Worm (Caenorhabditis elegans): ENCODE measurements around the gene C43F9.7.

The C43F9.7 gene

DNA sequence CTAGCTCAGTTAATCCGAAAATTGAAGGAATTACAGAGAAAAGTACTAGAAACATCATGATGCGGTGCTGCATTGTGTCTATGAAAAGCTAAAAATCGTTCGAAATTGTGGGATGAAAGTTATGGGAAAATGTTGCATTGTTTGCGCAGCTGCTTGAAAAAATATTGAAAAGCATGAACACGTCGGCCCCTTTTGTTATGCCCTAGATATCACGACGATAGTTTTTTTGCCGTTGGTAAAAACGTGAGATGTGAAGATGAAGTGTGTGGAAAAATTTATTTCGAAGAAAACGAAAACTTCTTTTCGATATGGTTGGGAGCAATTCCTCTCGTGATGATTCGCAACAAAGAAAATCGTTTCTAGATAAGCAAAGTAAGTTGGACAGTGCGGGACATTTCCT is 2.8 kb downstream of the C43F9.7 start, which contains the start of the genes C43F9.5 and nkb-2:
C43F9.5 (minus strand) TSS at position 101 of the 400 bp plus-strand sequence.
nkb-2 (plus strand) TSS at position 277 of the 400 bp plus-strand sequence.
- TF ChIP-seq nhr-28 (tag; optimal IDR thresholded peaks at IDR 0.05) (no peak), aly-2 (tag; optimal IDR thresholded peaks at IDR 0.05) (no peak), fkh-10 (GFP tag; optimal IDR thresholded peaks at IDR 0.05) (no peak), nhr-77 (tag; optimal IDR thresholded peaks at IDR 0.05) (no peak), elt-1 (tag; optimal IDR thresholded peaks at IDR 0.05) (no peak)

DNA sequence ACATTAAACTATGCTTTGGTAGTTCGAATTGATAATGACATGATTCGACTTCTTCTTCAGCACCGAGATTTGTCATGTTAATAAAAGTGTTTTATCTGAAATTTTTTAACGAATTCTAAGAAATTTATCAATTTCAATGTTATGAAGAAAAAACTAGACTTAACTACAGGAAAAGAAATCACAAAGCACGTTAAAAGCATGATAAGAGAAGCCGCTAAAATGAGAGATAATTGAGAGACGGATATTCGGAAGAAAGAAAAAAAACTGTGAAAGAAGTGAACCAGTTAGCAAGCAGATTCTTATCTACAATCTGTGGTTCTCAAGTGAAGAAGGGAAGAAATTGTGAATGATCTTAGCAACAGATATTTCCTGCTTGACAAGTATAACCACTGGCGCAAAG is 4.4 kb downstream of the C43F9.7 start, which contains the start of gene C43F9.4:
C43F9.4 (minus strand) TSS at position 101 of the 400 bp plus-strand sequence.
- TF ChIP-seq ZK546.5 (tag; optimal IDR thresholded peaks at IDR 0.05) = no peak
- no peak for TF ChIP-seq ceh-82 (tag; optimal IDR thresholded peaks at IDR 0.05)
- no peak for TF ChIP-seq nhr-25 (tag; optimal IDR thresholded peaks at IDR 0.05)
- no peak for TF ChIP-seq nhr-67 (tag; optimal IDR thresholded peaks at IDR 0.05)
- TF ChIP-seq hmg-11 (tag; optimal IDR thresholded peaks at IDR 0.05) = no peak
- no peak for TF ChIP-seq egl-27 (tag; optimal IDR thresholded peaks at IDR 0.05)
- no peak for TF ChIP-seq mml-1 (tag; optimal IDR thresholded peaks at IDR 0.05)
- no peak for TF ChIP-seq sea-2 (GFP tag; optimal IDR thresholded peaks at IDR 0.05)

DNA sequence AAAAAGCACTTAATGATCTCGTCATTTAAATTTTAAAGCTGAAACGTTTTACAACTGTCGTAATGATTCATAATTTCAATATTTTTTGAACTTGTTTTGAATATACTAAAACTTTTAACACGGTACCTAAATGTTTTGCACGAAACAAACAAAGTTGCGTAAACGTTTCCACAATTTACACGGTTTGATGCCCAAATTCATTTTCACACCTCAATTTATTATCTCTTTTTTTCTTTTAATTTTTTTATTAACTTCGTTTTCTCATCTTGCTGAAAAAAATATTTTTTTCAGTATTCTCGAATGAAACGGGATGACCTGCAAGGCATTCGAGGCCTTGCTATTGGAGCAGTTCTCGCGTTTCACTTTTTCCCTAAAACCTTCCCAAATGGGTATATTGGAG is 9.2 kb downstream of the C43F9.7 start, which contains the start of gene oac-8:
oac-8 (plus strand) TSS at position 301 of the 400 bp plus-strand sequence.
- TF ChIP-seq nhr-23 (tag; optimal IDR thresholded peaks at IDR 0.05) = no peak
- TF ChIP-seq fkh-2 (tag; optimal IDR thresholded peaks at IDR 0.05) = no peak
- no peak for TF ChIP-seq ztf-4 (tag; optimal IDR thresholded peaks at IDR 0.05)
- TF ChIP-seq jun-1 (tag; optimal IDR thresholded peaks at IDR 0.05) = no peak
- no peak for TF ChIP-seq pha-4 (tag; optimal IDR thresholded peaks at IDR 0.05)
- no peak for TF ChIP-seq nhr-25 (tag; optimal IDR thresholded peaks at IDR 0.05)
- TF ChIP-seq elt-1 (tag; optimal IDR thresholded peaks at IDR 0.05) = no peak
- TF ChIP-seq nfya-1 (tag; optimal IDR thresholded peaks at IDR 0.05; ENCODE audit: insufficient read depth) = no peak

DNA sequence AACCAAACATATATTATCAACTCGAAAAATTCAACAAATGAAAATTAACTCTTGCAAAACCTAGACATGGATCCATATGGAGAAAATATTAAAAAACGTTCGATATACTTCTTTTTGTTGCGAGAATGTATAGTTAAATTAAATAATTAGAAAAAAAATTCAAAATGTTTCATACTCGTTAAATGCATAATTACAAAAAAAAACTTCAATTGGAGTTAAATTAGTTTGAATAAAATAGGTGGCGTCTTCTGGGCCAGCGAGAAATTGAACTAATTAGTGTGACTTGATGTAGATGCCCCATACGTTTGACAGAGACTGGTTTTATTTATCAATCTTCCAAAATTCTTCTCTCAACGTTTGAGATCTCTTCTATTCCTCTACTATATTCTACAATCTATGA is 15.1 kb downstream of the C43F9.7 start, which contains the start of gene lgc-43:
lgc-43 (plus strand) TSS at position 301 of the 400 bp plus-strand sequence.
- TF ChIP-seq unc-39 (tag; optimal IDR thresholded peaks at IDR 0.05) = no peak
- no peak for TF ChIP-seq snpc-4 (tag; optimal IDR thresholded peaks at IDR 0.05)
- peak; percentile 67 for TF ChIP-seq nhr-76 (tag; optimal IDR thresholded peaks at IDR 0.05)
- no peak for TF ChIP-seq nhr-12 (tag; optimal IDR thresholded peaks at IDR 0.05)
- TF ChIP-seq mml-1 (tag; optimal IDR thresholded peaks at IDR 0.05) = no peak
- no peak for TF ChIP-seq nhr-25 (tag; optimal IDR thresholded peaks at IDR 0.05)
- no peak for TF ChIP-seq sea-2 (GFP tag; optimal IDR thresholded peaks at IDR 0.05)

DNA sequence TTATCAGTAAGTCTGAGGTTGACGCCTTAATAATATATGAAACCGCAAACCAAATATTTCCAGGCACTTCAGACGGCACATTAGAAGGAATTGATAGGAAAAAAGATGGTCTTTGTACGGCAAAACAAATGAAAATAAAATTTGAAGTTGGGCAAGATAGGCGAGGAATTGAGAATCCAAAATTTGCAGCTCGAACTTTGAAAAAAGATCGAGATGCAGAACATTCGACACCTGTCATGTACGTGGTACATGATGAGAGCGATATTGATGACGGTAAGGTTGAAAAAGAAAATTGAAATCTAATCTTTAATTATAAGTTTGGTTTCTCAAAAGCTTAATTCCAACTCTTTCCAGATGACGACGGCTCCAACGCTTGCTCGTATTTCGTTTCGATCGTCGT is 15.9 kb downstream of the C43F9.7 start:
- TF ChIP-seq nhr-12 (tag; optimal IDR thresholded peaks at IDR 0.05) = no peak
- no peak for TF ChIP-seq nhr-23 (tag; optimal IDR thresholded peaks at IDR 0.05)
- no peak for TF ChIP-seq mml-1 (tag; optimal IDR thresholded peaks at IDR 0.05)
- TF ChIP-seq pqm-1 (tag; optimal IDR thresholded peaks at IDR 0.05) = no peak
- TF ChIP-seq nhr-25 (tag; optimal IDR thresholded peaks at IDR 0.05) = no peak
- no peak for TF ChIP-seq skn-1 (tag; optimal IDR thresholded peaks at IDR 0.05)
- no peak for TF ChIP-seq ceh-9 (tag; optimal IDR thresholded peaks at IDR 0.05)
- TF ChIP-seq lin-15B (tag; optimal IDR thresholded peaks at IDR 0.05) = no peak
- no peak for TF ChIP-seq lsy-12 (tag; optimal IDR thresholded peaks at IDR 0.05)
- TF ChIP-seq zag-1 (tag; optimal IDR thresholded peaks at IDR 0.05) = no peak
- TF ChIP-seq ztf-4 (tag; optimal IDR thresholded peaks at IDR 0.05) = no peak
- TF ChIP-seq elt-1 (tag; optimal IDR thresholded peaks at IDR 0.05) = no peak
- no peak for TF ChIP-seq egl-5 (tag; optimal IDR thresholded peaks at IDR 0.05)
- TF ChIP-seq ceh-28 (tag; optimal IDR thresholded peaks at IDR 0.05) = no peak
- no peak for TF ChIP-seq R02D3.7 (tag; optimal IDR thresholded peaks at IDR 0.05)
- TF ChIP-seq sea-2 (GFP tag; optimal IDR thresholded peaks at IDR 0.05) = no peak
- no peak for TF ChIP-seq lin-39 (tag; optimal IDR thresholded peaks at IDR 0.05)
- no peak for TF ChIP-seq ama-1 (optimal IDR thresholded peaks at IDR 0.05)
- TF ChIP-seq nhr-28 (tag; optimal IDR thresholded peaks at IDR 0.05) = no peak

DNA sequence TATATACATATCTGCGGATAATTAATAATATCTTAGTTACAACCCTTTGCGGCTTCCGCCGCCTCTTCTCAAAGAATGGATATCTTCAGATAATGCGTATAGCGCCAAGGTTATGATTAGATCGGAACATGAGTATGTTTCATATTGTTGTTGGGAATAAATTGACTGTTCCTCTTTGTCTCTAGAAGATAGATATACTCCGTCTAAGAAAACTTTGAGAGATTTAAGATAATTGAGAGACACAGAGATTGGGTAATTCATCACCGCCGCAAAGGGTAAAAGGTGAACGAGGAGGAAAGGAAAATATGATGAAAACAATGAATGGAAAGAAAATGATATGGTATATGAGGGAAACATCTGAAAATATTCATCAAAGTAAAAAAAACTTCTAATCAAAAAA is 16.8 kb downstream of the C43F9.7 start:
- no peak for TF ChIP-seq ztf-11 (tag; optimal IDR thresholded peaks at IDR 0.05)
- no peak for TF ChIP-seq nhr-28 (tag; optimal IDR thresholded peaks at IDR 0.05)
- TF ChIP-seq nhr-23 (tag; optimal IDR thresholded peaks at IDR 0.05) = peak; percentile 34
- TF ChIP-seq elt-1 (tag; optimal IDR thresholded peaks at IDR 0.05) = no peak

All from whole organism, L3 larva.